Worm (Caenorhabditis elegans) whole organism, midembryonic: ENCODE results near the gene C09E7.10.

Experiments used
- T22C8.4 ChIP-seq: fragments of 200-800 bp; sonication (Bioruptor generic); IDR thresholded peaks from 2 replicates; pipeline ENCODE4 v1.3.6; 2022; ENCODE audit warnings: missing genetic modification characterization, missing compliant biosample characterization
- cog-1 ChIP-seq: sonication (generic microtip); optimal IDR thresholded peaks from 2 replicates; lab custom pipeline; 2016; ENCODE audit warnings: missing genetic modification characterization, missing compliant biosample characterization
- flt-1 ChIP-seq: fragments of 200-800 bp; sonication (Bioruptor generic); IDR thresholded peaks from 2 replicates; pipeline ENCODE4 v1.3.6; 2022; ENCODE audit warnings: missing genetic modification characterization, missing compliant biosample characterization
- klf-2 ChIP-seq: fragments of 200-800 bp; sonication (Bioruptor generic); conservative IDR thresholded peaks from 2 replicates; pipeline ENCODE4 v1.3.6; 2022; ENCODE audit warnings: missing genetic modification reagents, missing genetic modification characterization, missing compliant biosample characterization
- med-1 ChIP-seq: sonication (generic microtip); optimal IDR thresholded peaks from 2 replicates; lab custom pipeline; 2017; ENCODE audit warnings: missing genetic modification characterization, mild to moderate bottlenecking, missing compliant biosample characterization, antibody characterized with exemption, missing genetic modification reagents; ENCODE audit not compliant: insufficient read depth
- ref-1 ChIP-seq: fragments of 200-800 bp; sonication (Bioruptor generic); conservative IDR thresholded peaks from 2 replicates; pipeline ENCODE4 v1.3.6; 2022; ENCODE audit warnings: missing genetic modification reagents, missing genetic modification characterization, missing compliant biosample characterization
- tab-1 ChIP-seq: fragments of 200-800 bp; sonication (Bioruptor generic); IDR thresholded peaks from 2 replicates; pipeline ENCODE4 v1.3.6; 2022; ENCODE audit warnings: missing genetic modification characterization, missing compliant biosample characterization
- ztf-23 ChIP-seq: fragments of 200-800 bp; sonication (Bioruptor generic); IDR thresholded peaks from 2 replicates; pipeline ENCODE4 v1.3.6; 2022; ENCODE audit warnings: missing genetic modification reagents, missing genetic modification characterization, missing compliant biosample characterization
- ztf-29 ChIP-seq: fragments of 200-800 bp; sonication (Bioruptor generic); IDR thresholded peaks from 2 replicates; pipeline ENCODE4 v1.3.6; 2022; ENCODE audit warnings: missing genetic modification reagents, missing genetic modification characterization, missing compliant biosample characterization

ce11 chrIII:6476380-6476779 is 43.5 kb downstream of the C09E7.10 start:
- TF ChIP-seq flt-1 (GFP tag; lab: Robert Waterston, UW) (no peak), cog-1 (no peak), ztf-23 (no peak), med-1 (GFP tag; lab: Kevin White, UChicago) (no peak), tab-1 (no peak), ztf-29 (no peak), klf-2 (GFP tag; lab: Robert Waterston, UW) (no peak), ref-1 (no peak), T22C8.4 (GFP tag; lab: Robert Waterston, UW) (no peak)
